Worm (Caenorhabditis elegans) whole organism, early embryonic: ENCODE data around the gene pals-23.

Experiments used
- B0310.2 ChIP-seq: sonication (generic microtip); optimal IDR thresholded peaks from 2 replicates; lab custom pipeline; 2016; ENCODE audit warnings: mild to moderate bottlenecking, missing genetic modification characterization, missing compliant biosample characterization
- F13C5.2 ChIP-seq: sonication (generic microtip); optimal IDR thresholded peaks from 2 replicates; lab custom pipeline; 2017; ENCODE audit warnings: mild to moderate bottlenecking, missing genetic modification characterization, inconsistent platforms, missing compliant biosample characterization
- aly-1 ChIP-seq: sonication (generic microtip); optimal IDR thresholded peaks from 2 replicates; lab custom pipeline; 2016; ENCODE audit warnings: missing genetic modification characterization, missing compliant biosample characterization
- ama-1 ChIP-seq: fragments of 150-350 bp; optimal IDR thresholded peaks from 2 replicates; lab custom pipeline; 2014
- ceh-36 ChIP-seq: sonication (generic microtip); optimal IDR thresholded peaks from 2 replicates; lab custom pipeline; 2016; ENCODE audit warnings: missing genetic modification characterization, inconsistent platforms, missing compliant biosample characterization
- hmg-4 ChIP-seq: fragments of 200-800 bp; sonication (Bioruptor generic); optimal IDR thresholded peaks from 2 replicates; lab custom pipeline; 2018; ENCODE audit warnings: mild to moderate bottlenecking, missing genetic modification characterization, missing compliant biosample characterization
- hnd-1 ChIP-seq: sonication (generic microtip); optimal IDR thresholded peaks from 2 replicates; lab custom pipeline; 2016; ENCODE audit warnings: missing genetic modification characterization, missing compliant biosample characterization
- pes-1 ChIP-seq: fragments of 200-800 bp; sonication (Bioruptor generic); IDR thresholded peaks from 2 replicates; pipeline ENCODE4 v1.3.6; 2022; ENCODE audit warnings: missing genetic modification reagents, missing genetic modification characterization, missing compliant biosample characterization
- tbx-11 ChIP-seq: fragments of 200-800 bp; sonication (Bioruptor generic); IDR thresholded peaks from 2 replicates; pipeline ENCODE4 v1.3.6; 2022; ENCODE audit warnings: missing genetic modification characterization, missing compliant biosample characterization
- tbx-37 ChIP-seq: fragments of 200-800 bp; sonication (Bioruptor generic); conservative IDR thresholded peaks from 2 replicates; pipeline ENCODE4 v1.3.6; 2022; ENCODE audit warnings: missing genetic modification reagents, missing genetic modification characterization, missing compliant biosample characterization

ce11 chrIII:164775-165174, 40.2 kb downstream of the pals-23 start, which contains the start of gene F40G9.8:
- TF ChIP-seq ceh-36 (tag; lab: Kevin White, UChicago) (no peak), ama-1 (lab: Kevin White, UChicago) (no peak), B0310.2 (tag; lab: Kevin White, UChicago) (no peak), F13C5.2 (tag; lab: Kevin White, UChicago) (no peak), tbx-11 (GFP tag; lab: Robert Waterston, UW) (no peak), pes-1 (GFP tag; lab: Robert Waterston, UW) (no peak), aly-1 (no peak), tbx-37 (GFP tag; lab: Robert Waterston, UW) (no peak), hmg-4 (GFP tag; lab: Kevin White, UChicago) (no peak), hnd-1 (tag; lab: Kevin White, UChicago) (no peak)
